Worm (Caenorhabditis elegans): Measurements from ENCODE around the gene his-31.

The his-31 gene

DNA sequence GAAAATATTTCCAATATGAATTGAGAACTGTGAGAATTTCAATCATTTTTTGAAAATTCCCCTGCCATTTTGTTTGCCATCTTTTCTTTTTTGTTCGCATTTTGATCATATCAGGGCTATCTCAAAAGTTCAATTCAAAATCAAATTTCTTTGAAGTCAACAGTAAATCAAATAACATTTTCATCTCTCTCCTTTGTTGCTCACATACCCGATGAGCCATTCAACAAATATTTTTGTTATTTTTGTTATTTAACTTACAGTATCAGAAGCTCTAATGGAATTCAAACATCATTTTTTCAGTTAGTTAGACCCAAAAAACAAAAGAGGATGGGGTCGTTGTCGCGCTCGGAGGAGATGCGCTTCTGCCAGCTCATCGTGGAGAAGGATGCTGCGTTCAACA, 30.1 kb downstream of the his-31 start, which contains the start of gene vha-5:
vha-5 (plus strand) TSS at position 301 of the 400 bp plus-strand sequence.
- no peak for TF ChIP-seq pqm-1 (tag; optimal IDR thresholded peaks at IDR 0.05)
- no peak for TF ChIP-seq dve-1 (tag; optimal IDR thresholded peaks at IDR 0.05)
- TF ChIP-seq eyg-1 (tag; optimal IDR thresholded peaks at IDR 0.05), result no peak
- TF ChIP-seq nhr-11 (tag; optimal IDR thresholded peaks at IDR 0.05), result no peak
- TF ChIP-seq hlh-8 (tag; optimal IDR thresholded peaks at IDR 0.05), result no peak
- no peak for TF ChIP-seq ceh-30 (tag; optimal IDR thresholded peaks at IDR 0.05)
- no peak for TF ChIP-seq C38D4.7 (GFP tag; optimal IDR thresholded peaks at IDR 0.05)
- TF ChIP-seq sox-4 (tag; optimal IDR thresholded peaks at IDR 0.05), result no peak
- no peak for TF ChIP-seq ceh-6 (GFP tag; optimal IDR thresholded peaks at IDR 0.05)
- TF ChIP-seq K02D7.2 (tag; optimal IDR thresholded peaks at IDR 0.05), result no peak
- no peak for TF ChIP-seq ceh-24 (tag; optimal IDR thresholded peaks at IDR 0.05)
- TF ChIP-seq ttx-3 (tag; optimal IDR thresholded peaks at IDR 0.05), result no peak
- no peak for TF ChIP-seq ceh-22 (tag; optimal IDR thresholded peaks at IDR 0.05)

DNA sequence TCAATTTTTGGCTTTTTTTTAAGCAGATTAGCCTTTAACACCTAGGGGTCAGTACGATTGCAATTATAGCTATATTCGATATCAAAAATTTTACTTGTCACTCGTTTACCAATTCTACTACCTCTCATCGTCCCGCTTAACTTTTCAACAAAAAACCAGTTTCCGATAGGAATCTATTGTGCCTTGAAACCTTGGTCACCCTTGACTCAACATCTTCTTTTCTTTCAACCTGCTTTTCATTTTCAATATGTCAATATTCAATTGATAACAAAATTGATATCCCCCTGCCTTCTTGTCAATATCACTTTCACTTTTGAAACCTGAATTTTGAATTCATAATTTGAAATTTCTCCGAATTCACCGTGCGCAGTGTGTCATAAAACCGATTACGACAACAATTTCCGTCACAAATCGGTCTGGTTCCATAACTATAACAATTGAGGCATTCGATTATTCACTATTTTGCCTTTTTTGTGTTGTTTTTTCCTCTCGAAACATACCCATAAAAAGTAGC, 31.1 kb downstream of the his-31 start:
- no peak for TF ChIP-seq C08G9.2 (tag; optimal IDR thresholded peaks at IDR 0.05)
- TF ChIP-seq che-1 (tag; optimal IDR thresholded peaks at IDR 0.05), result no peak
- no peak for TF ChIP-seq ets-4 (tag; optimal IDR thresholded peaks at IDR 0.05)
- no peak for TF ChIP-seq dmd-4 (tag; optimal IDR thresholded peaks at IDR 0.05; ENCODE audit: borderline replicate concordance)
- no peak for TF ChIP-seq pha-4 (tag; optimal IDR thresholded peaks at IDR 0.05)
- TF ChIP-seq ztf-16 (tag; optimal IDR thresholded peaks at IDR 0.05), result no peak
- no peak for TF ChIP-seq unc-86 (tag; optimal IDR thresholded peaks at IDR 0.05)
- TF ChIP-seq nhr-232 (tag; optimal IDR thresholded peaks at IDR 0.05), result no peak
- no peak for TF ChIP-seq elt-4 (tag; optimal IDR thresholded peaks at IDR 0.05)
- no peak for TF ChIP-seq pqm-1 (tag; optimal IDR thresholded peaks at IDR 0.05)
- TF ChIP-seq ceh-6 (GFP tag; optimal IDR thresholded peaks at IDR 0.05), result no peak
- no peak for TF ChIP-seq ceh-30 (tag; optimal IDR thresholded peaks at IDR 0.05)
- no peak for TF ChIP-seq ttx-3 (tag; optimal IDR thresholded peaks at IDR 0.05)

DNA sequence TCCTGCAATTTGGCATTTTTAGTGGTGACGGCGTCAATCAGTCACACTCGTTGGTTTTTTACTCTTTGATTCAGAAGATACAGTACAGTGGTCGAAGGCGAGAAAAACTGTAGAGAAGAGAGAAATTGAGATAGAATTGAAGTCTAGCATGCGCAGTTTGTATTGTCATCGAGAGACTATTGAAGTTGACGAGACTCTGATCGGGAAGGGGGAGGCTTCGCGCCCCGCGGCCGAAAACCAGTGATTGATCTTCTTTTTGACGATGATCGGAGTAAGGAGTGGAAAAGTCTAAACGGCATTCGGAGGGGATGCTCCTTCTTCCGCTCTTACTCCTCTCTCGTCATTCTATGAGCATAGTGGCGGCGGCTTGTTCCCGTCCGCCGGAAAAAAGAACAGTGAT, 31.9 kb downstream of the his-31 start:
- TF ChIP-seq unc-3 (GFP tag; conservative IDR thresholded peaks at IDR 0.05) (no peak), unc-3 (tag; optimal IDR thresholded peaks at IDR 0.05) (no peak), hlh-15 (tag; optimal IDR thresholded peaks at IDR 0.05) (no peak), mec-3 (tag; optimal IDR thresholded peaks at IDR 0.05; ENCODE audit: borderline replicate concordance) (no peak), pha-4 (tag; optimal IDR thresholded peaks at IDR 0.05) (no peak), nhr-11 (tag; optimal IDR thresholded peaks at IDR 0.05) (no peak), che-1 (tag; optimal IDR thresholded peaks at IDR 0.05) (no peak)

DNA sequence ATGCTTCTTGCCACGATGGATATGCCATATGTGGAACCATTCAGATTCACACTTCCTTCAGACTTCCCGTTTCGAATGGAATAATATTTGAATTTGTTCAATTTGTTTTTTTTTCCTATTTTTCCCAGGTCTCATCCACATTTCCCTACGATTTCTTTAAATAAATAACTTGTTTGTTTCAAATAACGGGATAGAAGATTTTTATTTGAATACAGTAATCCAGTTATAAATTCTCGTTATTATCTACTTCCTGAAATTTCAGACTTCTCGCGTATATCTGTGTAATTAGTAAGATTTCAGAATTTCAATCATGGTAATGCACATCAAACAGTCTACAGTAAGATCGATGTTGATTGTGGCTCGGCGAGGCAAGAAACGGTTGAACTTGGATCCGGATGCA, 33.3 kb downstream of the his-31 start, which contains the start of gene F35H10.5:
F35H10.5 (plus strand) TSS at position 301 of the 400 bp plus-strand sequence.
- TF ChIP-seq elt-2 (tag; optimal IDR thresholded peaks at IDR 0.05) (no peak), tbx-2 (tag; optimal IDR thresholded peaks at IDR 0.05) (no peak), lim-6 (tag; optimal IDR thresholded peaks at IDR 0.05) (no peak), pha-4 (tag; optimal IDR thresholded peaks at IDR 0.05) (no peak), ref-2 (tag; optimal IDR thresholded peaks at IDR 0.05) (no peak), sdc-2 (tag; optimal IDR thresholded peaks at IDR 0.05) (no peak), ceh-24 (tag; optimal IDR thresholded peaks at IDR 0.05) (no peak), eyg-1 (tag; optimal IDR thresholded peaks at IDR 0.05) (no peak), nfya-1 (tag; optimal IDR thresholded peaks at IDR 0.05) (no peak), ztf-16 (tag; optimal IDR thresholded peaks at IDR 0.05) (no peak), ets-4 (tag; optimal IDR thresholded peaks at IDR 0.05) (no peak), hlh-30 (tag; optimal IDR thresholded peaks at IDR 0.05; ENCODE audit: insufficient read depth) (no peak), ceh-19 (GFP tag; optimal IDR thresholded peaks at IDR 0.05) (no peak), che-1 (tag; optimal IDR thresholded peaks at IDR 0.05) (no peak), gmeb-2 (tag; optimal IDR thresholded peaks at IDR 0.05) (no peak), mec-3 (tag; optimal IDR thresholded peaks at IDR 0.05; ENCODE audit: borderline replicate concordance) (no peak), madf-2 (tag; optimal IDR thresholded peaks at IDR 0.05) (no peak), ceh-2 (tag; optimal IDR thresholded peaks at IDR 0.05) (no peak), pros-1 (tag; optimal IDR thresholded peaks at IDR 0.05) (no peak)

All from whole organism, late embryonic.